Worm (Caenorhabditis elegans): Measurements from ENCODE around the gene nhr-148.
"Not testable (repeated sequence)": the region's sequence is repeated elsewhere in the genome, so short reads cannot be mapped to it uniquely, and the experiment has no call there.

Gene nhr-148

DNA sequence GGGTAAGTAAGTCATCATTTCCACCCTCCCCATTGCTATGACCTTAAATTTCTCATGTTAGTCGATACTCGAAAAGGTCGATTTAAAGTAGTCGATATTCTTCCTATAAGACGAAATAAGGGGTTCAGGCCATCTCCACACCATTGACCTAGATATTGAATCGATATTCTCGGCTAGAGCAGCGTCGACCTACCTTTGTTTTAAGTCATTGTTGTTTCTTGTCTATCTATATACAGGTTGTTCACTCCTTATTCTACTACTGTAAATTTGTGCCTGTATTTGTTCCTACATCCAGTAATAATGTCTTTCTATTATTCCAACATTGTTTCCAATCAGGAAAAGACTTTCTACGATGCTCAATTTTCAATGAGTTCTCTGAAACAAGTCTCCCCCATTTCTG, 15.0 kb upstream of the nhr-148 start, which contains the start of gene F10G2.4:
TSS of gene F10G2.4 (plus strand) at position 301 of the 400 bp plus-strand sequence.
- no peak for TF ChIP-seq ztf-23 (GFP tag; IDR thresholded peaks at IDR 0.05)
- no peak for TF ChIP-seq ref-1 (GFP tag; conservative IDR thresholded peaks at IDR 0.05)
- no peak for TF ChIP-seq tab-1 (GFP tag; IDR thresholded peaks at IDR 0.05)
- TF ChIP-seq flt-1 (GFP tag; IDR thresholded peaks at IDR 0.05), result no peak
- no peak for TF ChIP-seq ztf-29 (GFP tag; IDR thresholded peaks at IDR 0.05)
- TF ChIP-seq klf-2 (GFP tag; conservative IDR thresholded peaks at IDR 0.05), result no peak
- TF ChIP-seq cog-1 (tag; optimal IDR thresholded peaks at IDR 0.05), result no peak
- TF ChIP-seq med-1 (GFP tag; optimal IDR thresholded peaks at IDR 0.05; ENCODE audit: insufficient read depth), result no peak
- TF ChIP-seq T22C8.4 (GFP tag; IDR thresholded peaks at IDR 0.05), result no peak

DNA sequence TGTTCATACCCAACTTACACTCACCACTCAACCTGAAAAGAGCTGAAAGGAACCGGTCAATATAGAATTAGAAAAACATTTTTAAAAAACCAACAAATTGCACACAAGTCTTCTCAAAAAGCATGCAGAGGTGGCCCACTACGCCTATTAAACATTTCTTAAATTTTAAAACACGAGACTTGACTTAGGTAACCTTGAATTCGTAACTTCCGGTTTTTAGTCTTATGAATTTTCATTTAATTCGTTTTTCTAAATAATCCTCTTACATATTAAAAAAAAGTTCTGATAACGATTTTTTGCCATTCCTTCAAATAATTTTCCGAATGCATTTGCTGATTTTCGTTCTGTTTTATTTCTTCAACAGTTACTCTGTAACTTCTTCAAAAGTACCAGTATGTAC, 13.9 kb upstream of the nhr-148 start, which contains the start of gene clec-7:
TSS of gene clec-7 (plus strand) at position 301 of the 400 bp plus-strand sequence.
- TF ChIP-seq med-1 (GFP tag; optimal IDR thresholded peaks at IDR 0.05; ENCODE audit: insufficient read depth) (no peak), cog-1 (tag; optimal IDR thresholded peaks at IDR 0.05) (no peak), T22C8.4 (GFP tag; IDR thresholded peaks at IDR 0.05) (no peak), ztf-23 (GFP tag; IDR thresholded peaks at IDR 0.05) (no peak), flt-1 (GFP tag; IDR thresholded peaks at IDR 0.05) (no peak), tab-1 (GFP tag; IDR thresholded peaks at IDR 0.05) (no peak), ztf-29 (GFP tag; IDR thresholded peaks at IDR 0.05) (no peak), klf-2 (GFP tag; conservative IDR thresholded peaks at IDR 0.05) (no peak), ref-1 (GFP tag; conservative IDR thresholded peaks at IDR 0.05) (no peak)

ce11 chrV:7330868-7331267, 11.1 kb upstream of the nhr-148 start, which contains the start of gene F10G2.2:
F10G2.2 (plus strand) TSS chrV:7331168.
- TF ChIP-seq klf-2 (GFP tag; conservative IDR thresholded peaks at IDR 0.05) (no peak), ztf-23 (GFP tag; IDR thresholded peaks at IDR 0.05) (no peak), med-1 (GFP tag; optimal IDR thresholded peaks at IDR 0.05; ENCODE audit: insufficient read depth) (no peak), T22C8.4 (GFP tag; IDR thresholded peaks at IDR 0.05) (no peak), ref-1 (GFP tag; conservative IDR thresholded peaks at IDR 0.05) (no peak), flt-1 (GFP tag; IDR thresholded peaks at IDR 0.05) (no peak), cog-1 (tag; optimal IDR thresholded peaks at IDR 0.05) (no peak), ztf-29 (GFP tag; IDR thresholded peaks at IDR 0.05) (no peak), tab-1 (GFP tag; IDR thresholded peaks at IDR 0.05) (no peak)

DNA sequence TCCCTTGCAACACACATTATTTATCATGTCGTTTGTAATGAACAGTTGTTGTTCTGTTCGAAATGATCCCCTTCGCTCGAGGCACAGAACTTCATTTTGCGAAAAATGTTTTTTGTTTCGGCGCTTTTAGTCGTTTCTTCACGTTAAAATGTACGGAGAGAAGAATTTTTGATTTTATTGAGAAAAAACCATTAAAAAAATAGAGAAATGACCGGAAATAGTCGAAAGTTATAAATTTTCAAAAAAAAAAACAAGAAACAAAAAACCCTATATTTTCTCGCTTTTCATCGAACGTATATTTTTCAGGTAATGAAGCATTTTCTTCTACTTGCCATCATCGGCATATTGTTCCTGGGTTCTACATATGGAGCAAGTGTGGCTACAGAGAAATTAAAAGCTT, 9.7 kb upstream of the nhr-148 start, which contains the start of gene F10G2.1:
TSS of gene F10G2.1 (plus strand) at position 301 of the 400 bp plus-strand sequence.
- TF ChIP-seq T22C8.4 (GFP tag; IDR thresholded peaks at IDR 0.05), result no peak
- no peak for TF ChIP-seq cog-1 (tag; optimal IDR thresholded peaks at IDR 0.05)
- no peak for TF ChIP-seq ztf-23 (GFP tag; IDR thresholded peaks at IDR 0.05)
- no peak for TF ChIP-seq flt-1 (GFP tag; IDR thresholded peaks at IDR 0.05)
- no peak for TF ChIP-seq ref-1 (GFP tag; conservative IDR thresholded peaks at IDR 0.05)

DNA sequence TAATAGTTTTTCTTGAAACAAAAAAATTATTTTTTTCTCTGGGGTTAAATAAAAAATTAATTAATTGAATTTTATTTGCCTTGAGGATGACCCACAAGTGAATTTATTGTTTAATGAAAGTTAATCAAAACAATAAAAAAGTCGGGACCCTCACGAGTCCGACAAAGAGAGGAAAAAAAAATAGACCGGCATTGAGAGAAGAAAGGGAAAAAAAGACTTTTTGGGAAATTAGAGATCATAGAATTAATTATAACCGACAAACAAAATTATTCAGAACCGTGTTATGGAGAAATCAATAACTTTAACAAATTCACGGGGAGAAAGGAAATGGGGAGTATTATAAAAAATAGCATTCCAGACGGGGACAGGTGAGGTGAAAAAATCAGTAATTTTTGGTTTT, 4.7 kb upstream of the nhr-148 start, which contains the start of gene F10G2.7:
TSS of gene F10G2.7 (minus strand) at position 101 of the 400 bp plus-strand sequence.
- TF ChIP-seq T22C8.4 (GFP tag; IDR thresholded peaks at IDR 0.05); tab-1 (GFP tag; IDR thresholded peaks at IDR 0.05); med-1 (GFP tag; optimal IDR thresholded peaks at IDR 0.05; ENCODE audit: insufficient read depth): not testable (repeated sequence)

- TF ChIP-seq T22C8.4 (GFP tag; IDR thresholded peaks at IDR 0.05) (no peak), med-1 (GFP tag; optimal IDR thresholded peaks at IDR 0.05; ENCODE audit: insufficient read depth) (no peak), klf-2 (GFP tag; conservative IDR thresholded peaks at IDR 0.05) (no peak), flt-1 (GFP tag; IDR thresholded peaks at IDR 0.05) (no peak), ztf-23 (GFP tag; IDR thresholded peaks at IDR 0.05) (no peak), ztf-29 (GFP tag; IDR thresholded peaks at IDR 0.05) (no peak), cog-1 (tag; optimal IDR thresholded peaks at IDR 0.05) (no peak), tab-1 (GFP tag; IDR thresholded peaks at IDR 0.05) (no peak), ref-1 (GFP tag; conservative IDR thresholded peaks at IDR 0.05) (no peak)
These were observed 2.1 kb upstream of the nhr-148 start, which contains the start of gene srh-187 for ce11 chrV:7339831-7340230. srh-187 (minus strand) TSS chrV:7339931.

- TF ChIP-seq flt-1 (GFP tag; IDR thresholded peaks at IDR 0.05), result no peak
- TF ChIP-seq cog-1 (tag; optimal IDR thresholded peaks at IDR 0.05), result no peak
- no peak for TF ChIP-seq med-1 (GFP tag; optimal IDR thresholded peaks at IDR 0.05; ENCODE audit: insufficient read depth)
- TF ChIP-seq ref-1 (GFP tag; conservative IDR thresholded peaks at IDR 0.05), result no peak
- TF ChIP-seq tab-1 (GFP tag; IDR thresholded peaks at IDR 0.05), result no peak
- TF ChIP-seq klf-2 (GFP tag; conservative IDR thresholded peaks at IDR 0.05), result no peak
- TF ChIP-seq ztf-23 (GFP tag; IDR thresholded peaks at IDR 0.05), result no peak
- no peak for TF ChIP-seq ztf-29 (GFP tag; IDR thresholded peaks at IDR 0.05)
- TF ChIP-seq T22C8.4 (GFP tag; IDR thresholded peaks at IDR 0.05), result no peak
These were observed 1.6 kb downstream of the nhr-148 start, which contains the start of gene srh-244 for ce11 chrV:7343522-7343921. srh-244 (plus strand) TSS chrV:7343822.

- not testable (repeated sequence) for TF ChIP-seq T22C8.4 (GFP tag; IDR thresholded peaks at IDR 0.05); med-1 (GFP tag; optimal IDR thresholded peaks at IDR 0.05; ENCODE audit: insufficient read depth); ref-1 (GFP tag; conservative IDR thresholded peaks at IDR 0.05)
These were observed 3.5 kb downstream of the nhr-148 start, which contains the start of gene nhr-147 for ce11 chrV:7345494-7345893. nhr-147 (plus strand) TSS chrV:7345794.

- TF ChIP-seq T22C8.4 (GFP tag; IDR thresholded peaks at IDR 0.05), result no peak
- TF ChIP-seq tab-1 (GFP tag; IDR thresholded peaks at IDR 0.05), result no peak
- no peak for TF ChIP-seq med-1 (GFP tag; optimal IDR thresholded peaks at IDR 0.05; ENCODE audit: insufficient read depth)
- no peak for TF ChIP-seq klf-2 (GFP tag; conservative IDR thresholded peaks at IDR 0.05)
- TF ChIP-seq flt-1 (GFP tag; IDR thresholded peaks at IDR 0.05), result no peak
- TF ChIP-seq ztf-23 (GFP tag; IDR thresholded peaks at IDR 0.05), result no peak
- no peak for TF ChIP-seq ztf-29 (GFP tag; IDR thresholded peaks at IDR 0.05)
- TF ChIP-seq ref-1 (GFP tag; conservative IDR thresholded peaks at IDR 0.05), result no peak
- TF ChIP-seq cog-1 (tag; optimal IDR thresholded peaks at IDR 0.05), result no peak
These were observed 7.6 kb downstream of the nhr-148 start, which contains the start of gene nhr-149 for ce11 chrV:7349541-7349940. nhr-149 (minus strand) TSS chrV:7349641.

Measured in whole organism, midembryonic.